Worm (Caenorhabditis elegans) whole organism, L1 larva: ENCODE results near the gene ogdh-1.
A peak's percentile ranks its signal among the peaks of the same experiment; 100 is the strongest.

Experiments used
- C16A3.4 ChIP-seq: fragments of 150-350 bp; optimal IDR thresholded peaks from 2 replicates; lab custom pipeline; 2014; ENCODE audit warnings: missing biosample characterization, missing genetic modification characterization
- F16B12.6 ChIP-seq: fragments of 150-350 bp; optimal IDR thresholded peaks from 2 replicates; lab custom pipeline; 2014; ENCODE audit warnings: missing biosample characterization, missing genetic modification characterization
- aha-1 ChIP-seq: fragments of 150-350 bp; optimal IDR thresholded peaks from 2 replicates; lab custom pipeline; 2014; ENCODE audit warnings: missing biosample characterization, missing genetic modification characterization
- ama-1 ChIP-seq: fragments of 150-350 bp; optimal IDR thresholded peaks from 2 replicates; lab custom pipeline; 2014
- blmp-1 ChIP-seq: fragments of 150-350 bp; optimal IDR thresholded peaks from 2 replicates; lab custom pipeline; 2014; ENCODE audit warnings: missing biosample characterization, missing genetic modification characterization
- ceh-8 ChIP-seq: fragments of 200-800 bp; sonication (Bioruptor generic); optimal IDR thresholded peaks from 2 replicates; lab custom pipeline; 2018; ENCODE audit warnings: mild to moderate bottlenecking, missing genetic modification characterization, moderate library complexity, missing compliant biosample characterization
- ceh-88 ChIP-seq: fragments of 200-800 bp; sonication (Bioruptor generic); IDR thresholded peaks from 2 replicates; pipeline ENCODE4 v1.3.6; 2022; ENCODE audit warnings: missing genetic modification characterization, missing compliant biosample characterization
- efl-1 ChIP-seq, 4 experiments: fragments of 150-350 bp; optimal IDR thresholded peaks in 3 of 4; peaks in 1 of 4; 1 replicate in 1 of 4; 2 replicates in 3 of 4; lab custom pipeline; 2014; ENCODE audit warnings: missing biosample characterization in 2 of 4, missing genetic modification characterization in 2 of 4, missing genetic modification reagents in 2 of 4
- egl-13 ChIP-seq: sonication (generic microtip); optimal IDR thresholded peaks from 2 replicates; lab custom pipeline; 2016; ENCODE audit warnings: missing genotype, missing genetic modification reagents, missing genetic modification characterization, missing compliant biosample characterization
- egl-27 ChIP-seq, 2 experiments: fragments of 150-350 bp in 1 of 2; sonication (generic microtip); optimal IDR thresholded peaks; 3 replicates each; lab custom pipeline; 2017 to 2018; ENCODE audit warnings: missing biosample characterization in 2 of 2, missing genetic modification characterization in 2 of 2, missing genetic modification reagents in 2 of 2
- elt-3 ChIP-seq, 6 experiments: fragments of 150-350 bp in 1 of 6; sonication (generic microtip); optimal IDR thresholded peaks; 2 replicates each; lab custom pipeline; 2017 to 2018; ENCODE audit warnings: missing biosample characterization in 6 of 6, missing genetic modification characterization in 6 of 6, inconsistent platforms in 1 of 6
- fkh-8 ChIP-seq: sonication (generic microtip); optimal IDR thresholded peaks from 2 replicates; lab custom pipeline; 2016; ENCODE audit warnings: mild to moderate bottlenecking, missing genetic modification characterization, missing compliant biosample characterization
- hlh-4 ChIP-seq: sonication (generic microtip); optimal IDR thresholded peaks from 2 replicates; lab custom pipeline; 2016; ENCODE audit warnings: mild to moderate bottlenecking, missing genetic modification characterization, missing compliant biosample characterization
- hpl-2 ChIP-seq: fragments of 150-350 bp; optimal IDR thresholded peaks from 2 replicates; lab custom pipeline; 2014; ENCODE audit warnings: missing biosample characterization, missing genetic modification reagents, missing genetic modification characterization
- irx-1 ChIP-seq: sonication (generic microtip); optimal IDR thresholded peaks from 2 replicates; lab custom pipeline; 2016; ENCODE audit warnings: missing genetic modification characterization, missing compliant biosample characterization
- lin-13 ChIP-seq: fragments of 150-350 bp; optimal IDR thresholded peaks from 2 replicates; lab custom pipeline; 2014; ENCODE audit warnings: missing biosample characterization, missing genetic modification reagents, missing genetic modification characterization
- lin-15B ChIP-seq: fragments of 150-350 bp; sonication (generic microtip); optimal IDR thresholded peaks from 3 replicates; lab custom pipeline; 2014; ENCODE audit warnings: missing biosample characterization, missing genetic modification characterization
- lin-35 ChIP-seq, 2 experiments: fragments of 150-350 bp; optimal IDR thresholded peaks; 2 replicates each; lab custom pipeline; 2014; ENCODE audit warnings: missing biosample characterization in 2 of 2, missing genetic modification characterization in 2 of 2, missing genetic modification reagents in 2 of 2
- lin-39 ChIP-seq: fragments of 150-350 bp; optimal IDR thresholded peaks from 2 replicates; lab custom pipeline; 2014; ENCODE audit warnings: missing biosample characterization, missing genetic modification reagents, missing genetic modification characterization
- mef-2 ChIP-seq: fragments of 150-350 bp; optimal IDR thresholded peaks from 2 replicates; lab custom pipeline; 2014; ENCODE audit warnings: missing biosample characterization, missing genetic modification characterization
- mep-1 ChIP-seq: fragments of 150-350 bp; optimal IDR thresholded peaks from 2 replicates; lab custom pipeline; 2014; ENCODE audit warnings: missing biosample characterization, missing genetic modification characterization
- nhr-11 ChIP-seq: fragments of 150-350 bp; optimal IDR thresholded peaks from 2 replicates; lab custom pipeline; 2014; ENCODE audit warnings: missing biosample characterization, missing genetic modification characterization
- nhr-12 ChIP-seq: sonication (generic microtip); optimal IDR thresholded peaks from 2 replicates; lab custom pipeline; 2017; ENCODE audit warnings: missing biosample characterization, missing genetic modification characterization
- nhr-19 ChIP-seq: fragments of 200-800 bp; sonication (Bioruptor generic); conservative IDR thresholded peaks from 2 replicates; pipeline ENCODE4 v1.3.6; 2022; ENCODE audit warnings: missing genetic modification characterization, missing compliant biosample characterization
- nhr-237 ChIP-seq: fragments of 150-350 bp; optimal IDR thresholded peaks from 2 replicates; lab custom pipeline; 2014; ENCODE audit warnings: missing biosample characterization, missing genetic modification characterization
- nhr-28 ChIP-seq: fragments of 150-350 bp; optimal IDR thresholded peaks from 2 replicates; lab custom pipeline; 2014; ENCODE audit warnings: missing biosample characterization, missing genetic modification characterization
- nhr-47 ChIP-seq: sonication (generic microtip); optimal IDR thresholded peaks from 2 replicates; lab custom pipeline; 2016; ENCODE audit warnings: mild to moderate bottlenecking, missing genetic modification characterization, moderate library complexity, missing compliant biosample characterization
- nhr-76 ChIP-seq: sonication (generic microtip); optimal IDR thresholded peaks from 2 replicates; lab custom pipeline; 2017; ENCODE audit warnings: missing biosample characterization, missing genetic modification characterization
- nhr-90 ChIP-seq: sonication (generic microtip); optimal IDR thresholded peaks from 2 replicates; lab custom pipeline; 2016; ENCODE audit warnings: mild to moderate bottlenecking, missing genetic modification characterization, missing compliant biosample characterization; ENCODE audit not compliant: poor library complexity
- rnt-1 ChIP-seq: sonication (generic microtip); optimal IDR thresholded peaks from 2 replicates; lab custom pipeline; 2016; ENCODE audit warnings: mild to moderate bottlenecking, missing genetic modification characterization, moderate library complexity, missing compliant biosample characterization
- skn-1 ChIP-seq: fragments of 150-350 bp; optimal IDR thresholded peaks from 2 replicates; lab custom pipeline; 2014; ENCODE audit warnings: missing biosample characterization, missing genetic modification characterization
- sup-37 ChIP-seq: fragments of 200-800 bp; sonication (Bioruptor generic); optimal IDR thresholded peaks from 2 replicates; lab custom pipeline; 2018; ENCODE audit warnings: mild to moderate bottlenecking, missing genetic modification characterization, missing compliant biosample characterization
- swsn-7 ChIP-seq: sonication (generic microtip); optimal IDR thresholded peaks from 2 replicates; lab custom pipeline; 2016; ENCODE audit warnings: missing genetic modification characterization, missing compliant biosample characterization
- tlp-1 ChIP-seq: fragments of 150-350 bp; optimal IDR thresholded peaks from 2 replicates; lab custom pipeline; 2014; ENCODE audit warnings: missing biosample characterization, missing genetic modification characterization
- unc-30 ChIP-seq: sonication (generic microtip); optimal IDR thresholded peaks from 2 replicates; lab custom pipeline; 2017; ENCODE audit warnings: missing biosample characterization, missing genetic modification characterization
- unc-86 ChIP-seq: sonication (generic microtip); optimal IDR thresholded peaks from 2 replicates; lab custom pipeline; 2016; ENCODE audit warnings: missing genetic modification characterization, missing compliant biosample characterization
- xbp-1 ChIP-seq: sonication (generic microtip); optimal IDR thresholded peaks from 2 replicates; lab custom pipeline; 2016; ENCODE audit warnings: missing genetic modification characterization, missing compliant biosample characterization
- zag-1 ChIP-seq: fragments of 150-350 bp; optimal IDR thresholded peaks from 2 replicates; lab custom pipeline; 2014; ENCODE audit warnings: missing biosample characterization, missing genetic modification characterization
- ztf-4 ChIP-seq: fragments of 150-350 bp; optimal IDR thresholded peaks from 2 replicates; lab custom pipeline; 2014; ENCODE audit warnings: missing biosample characterization, missing genetic modification characterization

ogdh-1 gene

ce11 chrIV:4705182-4705581 lies 1.4 kb upstream of the ogdh-1 start (continued):
- TF ChIP-seq unc-86 (tag; lab: Kevin White, UChicago), result no peak
- TF ChIP-seq lin-39 (tag; lab: Kevin White, UChicago), result no peak
- TF ChIP-seq nhr-19 (GFP tag; lab: Robert Waterston, UW), result peak; percentile 54
- no peak for TF ChIP-seq egl-27 (tag; optimal IDR thresholded peaks at IDR 0.05; lab: Kevin White, UChicago)
- TF ChIP-seq unc-30 (tag; lab: Kevin White, UChicago), result no peak
- TF ChIP-seq zag-1, result no peak
- no peak for TF ChIP-seq lin-13
- no peak for TF ChIP-seq blmp-1
- TF ChIP-seq F16B12.6 (tag; lab: Kevin White, UChicago), result peak; percentile 43
- TF ChIP-seq fkh-8 (tag; lab: Kevin White, UChicago), result peak; percentile 59
- no peak for TF ChIP-seq nhr-28 (tag; lab: Kevin White, UChicago)
- no peak for TF ChIP-seq egl-13
- TF ChIP-seq lin-35 (GFP tag; optimal IDR thresholded peaks at IDR 0.05; lab: Kevin White, UChicago), result peak; percentile 58 to 59
- TF ChIP-seq nhr-237 (tag; lab: Kevin White, UChicago), result peak; percentile 29
- peak; percentile 83 for TF ChIP-seq skn-1
- TF ChIP-seq swsn-7 (tag; lab: Kevin White, UChicago), result peak; percentile 56
- TF ChIP-seq sup-37 (GFP tag; lab: Kevin White, UChicago), result no peak
- no peak for TF ChIP-seq aha-1 (tag; lab: Kevin White, UChicago)
- peak; percentile 48 for TF ChIP-seq xbp-1 (tag; lab: Kevin White, UChicago)
- no peak for TF ChIP-seq irx-1 (tag; lab: Kevin White, UChicago)
- no peak for TF ChIP-seq tlp-1 (tag; lab: Kevin White, UChicago)
- TF ChIP-seq C16A3.4 (tag; lab: Kevin White, UChicago), result peak; percentile 41
- TF ChIP-seq lin-15B, result peak; percentile 47
- TF ChIP-seq ztf-4, result no peak
- TF ChIP-seq mep-1, result peak; percentile 56
- no peak for TF ChIP-seq elt-3 (tag; optimal IDR thresholded peaks at IDR 0.05; lab: Kevin White, UChicago)
- TF ChIP-seq hpl-2 (GFP tag; lab: Kevin White, UChicago), result no peak
- peak; percentile 34 for TF ChIP-seq nhr-90
- TF ChIP-seq ceh-8, result no peak
- no peak for TF ChIP-seq nhr-11 (tag; lab: Kevin White, UChicago)
- TF ChIP-seq hlh-4 (tag; lab: Kevin White, UChicago), result no peak
- TF ChIP-seq nhr-76 (tag; lab: Kevin White, UChicago), result no peak

- TF ChIP-seq ama-1 (lab: Kevin White, UChicago), result no peak
- TF ChIP-seq fkh-8 (tag; lab: Kevin White, UChicago), result no peak
- TF ChIP-seq efl-1 (optimal IDR thresholded peaks at IDR 0.05; lab: Kevin White, UChicago), result no peak
- no peak for TF ChIP-seq efl-1 (GFP tag; optimal IDR thresholded peaks at IDR 0.05 in 1 of 2; lab: Kevin White, UChicago)
- no peak for TF ChIP-seq mef-2
- TF ChIP-seq F16B12.6 (tag; lab: Kevin White, UChicago), result no peak
- no peak for TF ChIP-seq rnt-1
- TF ChIP-seq hpl-2 (GFP tag; lab: Kevin White, UChicago), result no peak
- TF ChIP-seq, all 84 proteins: peak for 0
Observed at ce11 chrIV:4692463-4692862, 11.3 kb downstream of the ogdh-1 start, which contains the start of gene spe-51. Gene spe-51 (plus strand): TSS chrIV:4692763.

DNA sequence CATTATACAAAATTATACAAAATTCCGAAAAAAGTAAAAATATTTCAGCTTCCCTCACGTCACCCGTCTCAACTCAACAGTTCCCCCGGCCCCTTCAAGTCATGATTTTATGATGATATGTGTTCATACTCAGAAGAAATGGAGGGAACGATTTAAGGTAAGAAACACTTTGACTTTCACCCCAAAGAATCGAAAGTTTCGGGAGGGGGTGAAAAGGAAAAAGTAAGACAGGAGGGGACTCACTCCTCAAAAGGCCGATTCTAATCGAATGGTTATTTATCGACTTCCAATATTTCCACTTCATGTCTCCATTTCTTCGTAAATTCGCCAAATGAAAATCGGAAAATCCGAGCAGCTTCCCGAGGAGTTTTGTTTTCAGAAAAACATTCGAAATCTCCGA lies 15.6 kb downstream of the ogdh-1 start, which contains the start of gene bus-4:
bus-4 (plus strand) TSS at position 49 of the 400 bp plus-strand sequence.
- no peak for TF ChIP-seq ceh-88 (GFP tag; lab: Robert Waterston, UW)
- TF ChIP-seq blmp-1, result peak; percentile 92
- no peak for TF ChIP-seq nhr-12 (tag; lab: Kevin White, UChicago)

ce11 chrIV:4686898-4687297 lies 16.9 kb downstream of the ogdh-1 start:
- no peak for TF ChIP-seq nhr-47 (tag; lab: Kevin White, UChicago)
- TF ChIP-seq xbp-1 (tag; lab: Kevin White, UChicago), result no peak
- no peak for TF ChIP-seq egl-13
- no peak for TF ChIP-seq nhr-237 (tag; lab: Kevin White, UChicago)
- TF ChIP-seq nhr-90, result no peak
- no peak for TF ChIP-seq F16B12.6 (tag; lab: Kevin White, UChicago)
